Worm (Caenorhabditis elegans): Measurements from ENCODE around the gene F41E6.1.

DNA sequence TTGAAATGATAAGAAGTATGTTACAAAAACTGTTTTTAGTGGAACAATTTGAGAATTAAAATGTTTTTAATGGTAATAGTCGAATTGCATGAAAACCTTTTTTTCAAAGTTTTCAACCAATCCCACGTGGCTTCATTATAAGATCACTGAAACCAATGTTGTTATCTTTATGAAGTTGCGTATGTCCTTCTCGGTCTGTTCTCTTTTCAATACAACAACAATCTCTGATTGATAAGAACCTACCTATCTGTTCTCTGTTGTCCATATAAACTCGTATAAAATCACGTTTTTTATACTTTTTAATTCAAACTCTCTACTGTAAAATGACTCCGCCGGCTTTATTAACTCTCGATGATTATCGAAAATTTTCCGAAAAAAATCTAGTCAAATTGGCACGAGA is 19.1 kb upstream of the F41E6.1 start, which contains the start of gene F41E6.5:
- no peak for TF ChIP-seq set-16 (GFP tag; IDR thresholded peaks at IDR 0.05)
- TF ChIP-seq zag-1 (tag; optimal IDR thresholded peaks at IDR 0.05), result no peak
- TF ChIP-seq nhr-6 (tag; optimal IDR thresholded peaks at IDR 0.05), result no peak
